Worm (Caenorhabditis elegans) whole organism, mixed stage, embryonic: ENCODE results near the gene pak-1.

ENCODE experiments used
- M03D4.4 ChIP-seq: sonication (generic microtip); optimal IDR thresholded peaks from 2 replicates; lab custom pipeline; 2017; ENCODE audit warnings: mild to moderate bottlenecking, missing genetic modification characterization, missing compliant biosample characterization
- bed-3 ChIP-seq: fragments of 200-800 bp; sonication (Bioruptor generic); optimal IDR thresholded peaks from 3 replicates; lab custom pipeline; 2018; ENCODE audit warnings: mild to moderate bottlenecking, missing genetic modification characterization, moderate library complexity, missing compliant biosample characterization
- blmp-1 ChIP-seq: fragments of 150-350 bp; optimal IDR thresholded peaks from 2 replicates; lab custom pipeline; 2014; ENCODE audit warnings: missing biosample characterization, missing genetic modification characterization
- ceh-43 ChIP-seq: fragments of 200-800 bp; sonication (Bioruptor generic); optimal IDR thresholded peaks from 2 replicates; lab custom pipeline; 2018; ENCODE audit warnings: mild to moderate bottlenecking, missing genetic modification characterization, moderate library complexity, missing compliant biosample characterization
- ceh-83 ChIP-seq: fragments of 200-800 bp; sonication (Bioruptor generic); optimal IDR thresholded peaks from 2 replicates; lab custom pipeline; 2018; ENCODE audit warnings: mild to moderate bottlenecking, missing genetic modification characterization, missing compliant biosample characterization
- ces-1 ChIP-seq: fragments of 150-350 bp; optimal IDR thresholded peaks from 2 replicates; lab custom pipeline; 2014; ENCODE audit warnings: missing biosample characterization, missing genetic modification reagents, missing genetic modification characterization
- cnd-1 ChIP-seq: fragments of 200-800 bp; sonication (Bioruptor generic); optimal IDR thresholded peaks from 2 replicates; lab custom pipeline; 2018; ENCODE audit warnings: mild to moderate bottlenecking, missing genetic modification characterization, missing compliant biosample characterization
- drap-1 ChIP-seq: fragments of 200-800 bp; sonication (Bioruptor generic); optimal IDR thresholded peaks from 3 replicates; lab custom pipeline; 2018; ENCODE audit warnings: mild to moderate bottlenecking, missing genetic modification characterization, missing compliant biosample characterization
- elt-1 ChIP-seq: sonication (generic microtip); optimal IDR thresholded peaks from 2 replicates; lab custom pipeline; 2017; ENCODE audit warnings: missing genetic modification characterization, mild to moderate bottlenecking, missing compliant biosample characterization, antibody characterized with exemption, moderate library complexity, borderline replicate concordance; ENCODE audit not compliant: insufficient read depth
- flh-1 ChIP-seq: fragments of 200-800 bp; sonication (Bioruptor generic); optimal IDR thresholded peaks from 2 replicates; lab custom pipeline; 2018; ENCODE audit warnings: mild to moderate bottlenecking, missing genetic modification characterization, moderate library complexity, missing compliant biosample characterization
- ham-2 ChIP-seq: fragments of 200-800 bp; sonication (Bioruptor generic); optimal IDR thresholded peaks from 2 replicates; lab custom pipeline; 2018; ENCODE audit warnings: mild to moderate bottlenecking, missing genetic modification characterization, missing compliant biosample characterization
- lin-13 ChIP-seq: fragments of 150-350 bp; optimal IDR thresholded peaks from 2 replicates; lab custom pipeline; 2014; ENCODE audit warnings: missing biosample characterization, missing genetic modification characterization
- mep-1 ChIP-seq: fragments of 150-350 bp; optimal IDR thresholded peaks from 2 replicates; lab custom pipeline; 2017; ENCODE audit warnings: missing biosample characterization, missing genetic modification reagents, missing genetic modification characterization, inconsistent platforms
- nhr-12 ChIP-seq: fragments of 150-350 bp; optimal IDR thresholded peaks from 2 replicates; lab custom pipeline; 2014; ENCODE audit warnings: missing biosample characterization, missing genetic modification characterization
- nhr-2 ChIP-seq: fragments of 150-350 bp; optimal IDR thresholded peaks from 2 replicates; lab custom pipeline; 2014; ENCODE audit warnings: missing biosample characterization, missing genetic modification characterization
- nhr-76 ChIP-seq: sonication (generic microtip); optimal IDR thresholded peaks from 2 replicates; lab custom pipeline; 2017; ENCODE audit warnings: missing biosample characterization, missing genetic modification characterization
- pha-4 ChIP-seq: fragments of 150-350 bp; optimal IDR thresholded peaks from 2 replicates; lab custom pipeline; 2018; ENCODE audit warnings: missing biosample characterization, missing genetic modification reagents, missing genetic modification characterization
- sem-2 ChIP-seq: fragments of 200-800 bp; sonication (Bioruptor generic); optimal IDR thresholded peaks from 2 replicates; lab custom pipeline; 2018; ENCODE audit warnings: mild to moderate bottlenecking, missing genetic modification characterization, missing compliant biosample characterization
- snpc-4 ChIP-seq: fragments of 150-350 bp; optimal IDR thresholded peaks from 2 replicates; lab custom pipeline; 2014; ENCODE audit warnings: missing biosample characterization, missing genetic modification characterization
- sptf-1 ChIP-seq: sonication (generic microtip); optimal IDR thresholded peaks from 2 replicates; lab custom pipeline; 2017; ENCODE audit warnings: mild to moderate bottlenecking, missing genetic modification characterization, moderate library complexity, missing compliant biosample characterization
- tbx-8 ChIP-seq: fragments of 200-800 bp; sonication (Bioruptor generic); optimal IDR thresholded peaks from 2 replicates; lab custom pipeline; 2018; ENCODE audit warnings: mild to moderate bottlenecking, missing genetic modification characterization, moderate library complexity, missing compliant biosample characterization
- unc-120 ChIP-seq: sonication (generic microtip); optimal IDR thresholded peaks from 2 replicates; lab custom pipeline; 2017; ENCODE audit warnings: missing genetic modification characterization, missing compliant biosample characterization; ENCODE audit not compliant: poor library complexity, severe bottlenecking
- unc-39 ChIP-seq: fragments of 150-350 bp; optimal IDR thresholded peaks from 2 replicates; lab custom pipeline; 2014; ENCODE audit warnings: missing biosample characterization, missing genetic modification characterization
- unc-62 ChIP-seq: fragments of 150-350 bp; optimal IDR thresholded peaks from 2 replicates; lab custom pipeline; 2014; ENCODE audit warnings: missing biosample characterization, missing genetic modification reagents, missing genetic modification characterization
- zip-8 ChIP-seq: fragments of 150-350 bp; optimal IDR thresholded peaks from 2 replicates; lab custom pipeline; 2014; ENCODE audit warnings: missing biosample characterization, missing genetic modification characterization

The pak-1 gene

DNA sequence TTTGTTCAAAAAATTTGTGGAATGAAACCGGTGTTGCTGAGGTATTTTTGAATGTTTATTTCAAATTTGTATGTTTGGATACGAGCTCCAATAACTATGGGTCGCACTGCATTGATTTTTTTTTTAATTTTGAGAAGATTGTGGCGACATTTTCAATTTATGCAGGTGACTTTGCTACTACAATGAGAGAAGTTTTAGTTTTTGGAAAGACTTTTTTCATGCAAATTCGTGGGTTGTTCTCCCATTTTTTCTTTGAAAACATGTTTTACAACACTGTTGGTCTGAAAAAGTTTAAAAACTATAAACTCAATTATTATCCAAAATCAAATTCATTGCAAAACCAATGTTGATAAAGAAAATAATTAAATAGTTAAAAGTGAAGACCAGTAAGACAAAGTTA lies 40.3 kb upstream of the pak-1 start:
- no peak for TF ChIP-seq cnd-1 (tag; lab: Kevin White, UChicago)
- TF ChIP-seq nhr-2 (tag; lab: Kevin White, UChicago) = no peak
- no peak for TF ChIP-seq elt-1 (tag; lab: Kevin White, UChicago)
- no peak for TF ChIP-seq sptf-1
- no peak for TF ChIP-seq blmp-1 (tag; lab: Kevin White, UChicago)
- no peak for TF ChIP-seq ces-1
- TF ChIP-seq unc-62 (GFP tag; lab: Kevin White, UChicago) = no peak

DNA sequence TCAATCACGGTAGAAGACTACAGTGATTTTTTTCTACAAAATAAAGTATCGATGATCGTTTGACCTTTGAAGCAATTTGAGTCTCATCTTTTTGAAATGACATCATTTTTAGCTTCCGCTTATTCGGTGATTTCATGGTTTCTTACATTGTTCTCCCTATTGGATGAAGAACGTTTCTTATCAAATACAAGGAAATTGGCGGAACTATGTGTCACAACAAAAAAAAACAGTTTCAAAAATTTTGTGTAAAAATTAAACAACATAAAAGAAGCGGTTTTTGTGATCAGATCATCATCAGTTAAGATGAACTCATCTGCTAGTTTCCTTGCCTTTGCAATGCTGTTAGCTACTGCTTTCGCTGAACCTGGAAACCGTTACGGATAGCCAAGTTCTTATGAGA lies 39.3 kb upstream of the pak-1 start, which contains the start of gene C45B2.8:
Gene C45B2.8, plus strand, starts transcription at position 301 of the 400 bp plus-strand sequence.
- no peak for TF ChIP-seq snpc-4 (tag; lab: Kevin White, UChicago)
- no peak for TF ChIP-seq unc-120 (tag; lab: Kevin White, UChicago)
- no peak for TF ChIP-seq ceh-83
- TF ChIP-seq zip-8 (tag; lab: Kevin White, UChicago) = no peak
- TF ChIP-seq ham-2 (GFP tag; lab: Kevin White, UChicago) = no peak
- TF ChIP-seq lin-13 (tag; lab: Kevin White, UChicago) = no peak
- no peak for TF ChIP-seq nhr-2 (tag; lab: Kevin White, UChicago)
- no peak for TF ChIP-seq drap-1 (GFP tag; lab: Kevin White, UChicago)
- TF ChIP-seq ceh-43 (GFP tag; lab: Kevin White, UChicago) = no peak
- no peak for TF ChIP-seq nhr-76 (tag; lab: Kevin White, UChicago)
- TF ChIP-seq ces-1 = no peak

DNA sequence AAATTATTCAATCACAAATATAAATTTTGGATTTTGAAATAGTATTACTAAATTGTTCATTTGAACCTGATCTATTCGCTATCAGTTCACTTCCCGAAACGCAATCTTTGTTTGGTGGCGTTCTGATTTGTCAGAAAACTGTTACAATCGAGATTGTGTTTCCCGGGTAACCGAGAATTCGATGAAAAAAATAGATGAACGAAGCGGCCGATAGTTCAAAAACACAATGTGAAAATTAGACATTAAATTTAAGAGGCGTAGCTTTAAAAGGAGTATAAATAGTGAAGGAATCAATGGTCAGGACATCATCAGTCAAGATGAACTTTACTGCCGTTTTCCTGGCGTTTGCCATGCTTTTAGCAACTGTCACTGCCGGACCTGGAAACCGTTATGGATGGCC lies 37.4 kb upstream of the pak-1 start, which contains the start of gene C45B2.1:
Gene C45B2.1, plus strand, starts transcription at position 301 of the 400 bp plus-strand sequence.
- no peak for TF ChIP-seq tbx-8
- TF ChIP-seq ces-1 = no peak
- no peak for TF ChIP-seq lin-13 (tag; lab: Kevin White, UChicago)
- no peak for TF ChIP-seq nhr-12 (tag; lab: Kevin White, UChicago)
- TF ChIP-seq unc-39 (tag; lab: Kevin White, UChicago) = no peak

DNA sequence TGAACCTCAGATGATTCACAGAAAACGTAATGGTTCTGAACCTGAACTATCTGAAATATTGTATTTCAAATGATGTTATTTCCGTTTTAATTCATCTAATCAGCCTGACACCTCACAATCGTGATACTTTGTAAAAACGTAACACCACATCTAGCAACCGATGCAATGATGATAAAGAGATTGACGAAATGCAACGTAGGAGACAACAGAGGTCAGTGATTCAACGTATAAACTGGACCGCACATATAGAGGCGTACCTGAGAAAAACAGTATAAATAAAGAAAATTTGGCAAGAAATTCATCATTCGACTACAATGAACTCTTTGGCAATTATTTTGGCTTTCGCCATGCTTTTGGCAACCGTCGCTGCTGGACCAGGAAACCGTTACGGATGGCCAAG lies 36.0 kb upstream of the pak-1 start, which contains the start of gene C45B2.2:
Gene C45B2.2, plus strand, starts transcription at position 301 of the 400 bp plus-strand sequence.
- no peak for TF ChIP-seq M03D4.4 (tag; lab: Kevin White, UChicago)
- TF ChIP-seq flh-1 (GFP tag; lab: Kevin White, UChicago) = no peak

DNA sequence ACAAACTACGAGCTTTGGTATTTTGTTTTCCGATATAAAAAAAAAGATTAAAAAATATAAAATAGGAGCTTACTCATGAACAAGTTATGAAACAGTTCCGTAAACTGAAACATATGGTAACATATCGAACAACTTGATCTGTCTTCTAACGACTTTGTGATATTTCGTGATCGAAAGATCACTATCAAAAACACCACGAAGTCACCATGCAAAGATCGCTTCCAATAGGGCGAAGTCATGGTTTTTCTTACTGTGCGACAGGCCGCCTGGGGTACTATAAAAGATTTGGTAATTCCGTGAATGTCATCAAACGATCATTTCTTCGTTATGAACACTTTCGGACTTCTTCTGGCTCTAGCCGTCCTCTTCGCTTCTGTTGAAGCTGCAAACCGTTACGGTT lies 34.3 kb upstream of the pak-1 start, which contains the start of gene C45B2.3:
Gene C45B2.3, plus strand, starts transcription at position 301 of the 400 bp plus-strand sequence.
- TF ChIP-seq zip-8 (tag; lab: Kevin White, UChicago) = no peak

DNA sequence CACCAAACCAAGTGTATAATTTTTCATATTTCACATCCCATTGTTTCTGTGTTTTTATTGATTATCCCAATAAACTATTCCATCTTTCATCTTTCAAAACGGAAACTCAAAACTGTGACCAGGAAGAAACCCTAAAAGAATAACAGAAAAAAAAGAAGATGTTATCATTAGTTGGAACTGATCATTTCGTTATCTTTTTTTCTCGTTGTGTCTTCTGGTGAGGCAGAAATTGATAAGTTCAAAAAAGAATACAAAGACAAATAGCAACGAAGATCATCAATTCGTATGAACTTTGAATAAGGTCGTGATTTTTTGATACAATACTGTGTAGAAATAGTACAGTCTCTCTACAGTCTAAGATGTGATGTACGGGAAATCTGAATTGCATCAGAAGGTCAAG lies 33.4 kb upstream of the pak-1 start:
- no peak for TF ChIP-seq unc-120 (tag; lab: Kevin White, UChicago)
- no peak for TF ChIP-seq snpc-4 (tag; lab: Kevin White, UChicago)
- TF ChIP-seq nhr-2 (tag; lab: Kevin White, UChicago) = no peak
- TF ChIP-seq M03D4.4 (tag; lab: Kevin White, UChicago) = no peak
- TF ChIP-seq flh-1 (GFP tag; lab: Kevin White, UChicago) = no peak
- TF ChIP-seq cnd-1 (tag; lab: Kevin White, UChicago) = no peak
- TF ChIP-seq mep-1 = no peak
- TF ChIP-seq pha-4 (tag; lab: Kevin White, UChicago) = no peak
- no peak for TF ChIP-seq ceh-83
- TF ChIP-seq sem-2 (GFP tag; lab: Kevin White, UChicago) = no peak
- TF ChIP-seq bed-3 (GFP tag; lab: Kevin White, UChicago) = no peak

DNA sequence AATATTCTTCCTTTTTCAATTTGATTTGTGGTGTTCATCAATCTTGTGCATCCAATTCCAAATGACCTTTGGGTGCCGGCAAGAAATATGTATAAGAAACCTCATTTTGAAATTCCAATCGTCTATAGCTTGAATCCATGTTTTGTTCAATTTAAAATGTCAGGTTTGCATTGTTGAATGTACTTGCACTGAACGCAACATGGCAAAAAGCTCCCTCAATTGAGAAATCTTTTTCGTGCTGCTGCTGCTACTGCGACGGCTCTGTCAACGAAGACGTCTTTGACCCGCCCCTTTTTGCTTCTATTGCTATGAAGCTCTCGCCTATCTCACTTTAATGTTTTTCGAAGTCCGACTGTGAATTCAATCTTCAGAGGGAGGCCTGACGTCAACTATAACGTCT lies 26.8 kb upstream of the pak-1 start, which contains the start of gene lgc-58:
Gene lgc-58, plus strand, starts transcription at position 301 of the 400 bp plus-strand sequence.
- TF ChIP-seq nhr-12 (tag; lab: Kevin White, UChicago) = no peak
